Fruit fly (Drosophila melanogaster) whole organism: Measurements from ENCODE around the gene CG6833.

Experiments
- CG8478 ChIP-seq: fragments of >200 bp; optimal IDR thresholded peaks from 2 replicates; lab custom pipeline; 2018; ENCODE audit warnings: inconsistent platforms
- EcR ChIP-seq, 2 experiments: fragments of >200 bp; optimal IDR thresholded peaks; 2 replicates each; lab custom pipeline; 2017; ENCODE audit warnings: missing biosample characterization in 2 of 2, missing genetic modification characterization in 2 of 2, missing genetic modification reagents in 2 of 2
- psq ChIP-seq: fragments of >200 bp; optimal IDR thresholded peaks from 2 replicates; lab custom pipeline; 2017

dm6 chr3L:14089516-14089915, 38.5 kb downstream of the CG6833 start:
- no peak for TF ChIP-seq EcR (GFP tag; optimal IDR thresholded peaks at IDR 0.05; lab: Kevin White, UChicago)
- TF ChIP-seq CG8478 (lab: Kevin White, UChicago): no peak
- no peak for TF ChIP-seq psq (lab: Kevin White, UChicago)
